Fruit fly (Drosophila melanogaster) whole organism, adult: ENCODE measurements around the gene intr.

Source experiments
- CG7045 ChIP-seq: fragments of 200-800 bp; sonication (Bioruptor generic); optimal IDR thresholded peaks from 2 replicates; lab custom pipeline; 2017; ENCODE audit warnings: missing biosample characterization, mild to moderate bottlenecking, missing genetic modification characterization
- Hr96 ChIP-seq: fragments of 200-800 bp; sonication (Bioruptor generic); optimal IDR thresholded peaks from 2 replicates; lab custom pipeline; 2016; ENCODE audit warnings: missing biosample characterization, missing genetic modification characterization
- kay ChIP-seq: fragments of 200-800 bp; sonication (Bioruptor generic); peaks from one replicate; lab custom pipeline; 2016; ENCODE audit warnings: missing biosample characterization, missing genetic modification characterization, borderline replicate concordance
- ovo ChIP-seq: fragments of 200-800 bp; sonication (Bioruptor generic); optimal IDR thresholded peaks from 2 replicates; lab custom pipeline; 2016; ENCODE audit warnings: missing biosample characterization, missing genetic modification characterization
- pad ChIP-seq: fragments of 200-800 bp; sonication (Bioruptor generic); optimal IDR thresholded peaks from 3 replicates; lab custom pipeline; 2017; ENCODE audit warnings: missing biosample characterization, missing genetic modification characterization, mild to moderate bottlenecking, moderate library complexity, missing genetic modification reagents
- toe ChIP-seq: fragments of 200-800 bp; sonication (Bioruptor generic); optimal IDR thresholded peaks from 2 replicates; lab custom pipeline; 2016; ENCODE audit warnings: missing biosample characterization, missing genetic modification characterization

- no peak for TF ChIP-seq pad (GFP tag; lab: Kevin White, UChicago)
- TF ChIP-seq ovo (GFP tag; lab: Kevin White, UChicago) = no peak
- no peak for TF ChIP-seq Hr96 (GFP tag; lab: Kevin White, UChicago)
- no peak for TF ChIP-seq CG7045 (GFP tag; lab: Kevin White, UChicago)
- TF ChIP-seq toe = no peak
- TF ChIP-seq kay (GFP tag; lab: Kevin White, UChicago) = no peak
Measured at dm6 chr3R:28790222-28790621, at the start of gene intr.
